Worm (Caenorhabditis elegans): ENCODE measurements around the gene F49F1.5.

DNA sequence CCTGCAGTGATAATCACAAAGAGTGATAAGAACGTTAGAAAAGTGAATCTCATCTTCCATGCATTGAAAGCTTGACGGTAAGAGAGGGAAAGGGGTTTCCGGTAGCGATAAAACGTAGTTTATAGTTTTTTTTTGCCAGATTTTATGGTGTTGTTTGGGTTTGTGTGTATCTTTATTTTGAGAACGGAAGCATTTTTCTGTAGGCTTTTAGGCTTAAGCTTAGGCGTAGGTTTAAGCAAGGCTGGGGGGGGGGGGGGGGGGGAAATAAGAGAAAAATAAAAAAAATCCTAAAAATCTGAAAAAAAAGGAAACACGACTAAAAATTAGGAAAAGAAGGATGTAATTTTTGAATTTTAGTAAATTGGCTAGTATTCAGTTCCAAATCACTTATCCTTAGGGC is 41.3 kb downstream of the F49F1.5 start, which contains the start of gene C35B1.8:
- TF ChIP-seq lsy-2 (tag; optimal IDR thresholded peaks at IDR 0.05) (no peak), skn-1 (tag; optimal IDR thresholded peaks at IDR 0.05) (no peak), unc-62 (GFP tag; optimal IDR thresholded peaks at IDR 0.05 in 1 of 2) (no peak), unc-62 (tag; optimal IDR thresholded peaks at IDR 0.05) (no peak)

Measured in whole organism, L4 larva.